Worm (Caenorhabditis elegans): ENCODE results near the gene eif-1.

DNA sequence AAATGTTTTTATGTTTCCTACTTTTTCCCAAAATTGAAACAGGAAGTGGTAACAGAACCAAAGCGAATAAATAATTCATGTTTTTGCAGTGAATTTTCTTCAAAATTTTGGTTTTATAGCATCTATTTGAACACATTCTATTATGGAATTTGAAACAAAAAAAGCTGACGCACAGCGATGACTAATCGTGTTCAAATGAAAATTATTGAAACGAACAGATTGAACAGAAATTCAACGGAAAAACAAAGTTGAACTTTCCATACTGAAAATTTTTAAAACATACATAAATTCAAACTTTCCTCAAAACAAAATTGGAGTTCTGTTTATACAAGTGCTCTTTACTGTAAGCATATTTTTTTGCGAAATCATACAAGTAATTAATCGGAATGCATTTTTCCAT lies 18.6 kb upstream of the eif-1 start, which contains the start of gene F59A6.12:
- TF ChIP-seq isw-1 (GFP tag; IDR thresholded peaks at IDR 0.05), result no peak
- no peak for TF ChIP-seq nhr-77 (tag; optimal IDR thresholded peaks at IDR 0.05)
- TF ChIP-seq mep-1 (tag; optimal IDR thresholded peaks at IDR 0.05), result no peak
